Worm (Caenorhabditis elegans): ENCODE results near the gene T21D12.7.

T21D12.7 gene

DNA sequence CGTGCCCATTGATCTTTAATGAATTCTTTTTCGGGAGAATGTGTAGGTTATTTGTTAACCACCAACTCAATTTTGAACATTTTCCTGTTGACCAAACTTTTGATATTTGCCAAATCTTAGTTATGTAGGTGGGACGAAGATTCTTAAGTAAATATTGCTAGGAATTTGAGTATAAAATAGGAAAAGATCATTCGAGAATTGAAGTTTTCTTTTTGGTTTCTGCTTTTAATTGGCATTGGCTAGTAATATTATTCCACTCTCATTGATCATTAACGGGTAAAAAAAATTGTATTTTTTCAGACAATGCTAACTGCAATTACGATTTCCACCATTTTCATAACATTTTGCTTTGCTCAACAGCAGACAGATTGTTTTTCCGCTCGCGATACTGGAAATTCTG is 25.1 kb downstream of the T21D12.7 start, which contains the start of gene T21D12.12:
TSS of gene T21D12.12 (plus strand) at position 301 of the 400 bp plus-strand sequence.
- no peak for TF ChIP-seq lsy-2 (tag; optimal IDR thresholded peaks at IDR 0.05)
- no peak for TF ChIP-seq aha-1 (tag; optimal IDR thresholded peaks at IDR 0.05)
- TF ChIP-seq egl-13 (tag; optimal IDR thresholded peaks at IDR 0.05) = no peak
- no peak for TF ChIP-seq efl-1 (optimal IDR thresholded peaks at IDR 0.05)
- TF ChIP-seq efl-1 (GFP tag; optimal IDR thresholded peaks at IDR 0.05 in 1 of 2) = no peak
- TF ChIP-seq nhr-11 (tag; optimal IDR thresholded peaks at IDR 0.05) = no peak
- TF ChIP-seq isw-1 (GFP tag; IDR thresholded peaks at IDR 0.05) = no peak
- no peak for TF ChIP-seq Y116A8C.19 (tag; optimal IDR thresholded peaks at IDR 0.05; ENCODE audit: borderline replicate concordance)
- TF ChIP-seq egl-27 (tag; optimal IDR thresholded peaks at IDR 0.05) = no peak
- no peak for TF ChIP-seq sptf-1 (tag; optimal IDR thresholded peaks at IDR 0.05)
- no peak for TF ChIP-seq rnt-1 (tag; optimal IDR thresholded peaks at IDR 0.05)
- no peak for TF ChIP-seq jun-1 (tag; optimal IDR thresholded peaks at IDR 0.05)

DNA sequence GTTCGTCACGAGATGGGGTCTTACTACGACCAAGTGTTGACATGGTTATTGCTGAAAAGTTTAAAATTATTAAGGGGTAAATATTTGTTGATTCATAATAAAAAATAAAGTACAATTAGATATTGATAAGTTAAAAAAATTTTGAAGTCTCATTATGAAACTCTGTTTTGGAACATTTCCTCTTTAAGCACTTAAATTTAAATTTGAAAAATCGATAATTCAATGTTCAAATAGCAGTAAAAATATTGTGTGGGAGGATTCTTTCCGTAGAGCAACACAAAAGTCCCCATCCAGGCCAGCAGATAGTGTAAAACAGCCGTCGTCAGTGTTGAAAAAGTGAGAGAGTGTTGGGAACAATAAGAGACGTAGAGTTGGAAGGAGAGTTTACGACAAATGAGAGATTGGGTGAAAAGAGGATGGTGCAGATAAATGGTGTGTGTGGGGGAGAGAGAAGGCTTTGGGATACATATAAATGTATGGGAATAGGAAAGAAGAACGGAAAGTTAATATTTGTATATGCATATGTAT is 27.0 kb downstream of the T21D12.7 start, which contains the start of gene pat-6:
TSS of gene pat-6 (minus strand) at position 51 of the 528 bp plus-strand sequence.
- TF ChIP-seq nhr-20 (tag; optimal IDR thresholded peaks at IDR 0.05) = no peak
- TF ChIP-seq lsy-2 (tag; optimal IDR thresholded peaks at IDR 0.05) = peak in 1 of 2 experiments; percentile 23
- peak; percentile 67 for TF ChIP-seq rnt-1 (tag; optimal IDR thresholded peaks at IDR 0.05)
- no peak for TF ChIP-seq tbx-2 (tag; optimal IDR thresholded peaks at IDR 0.05)
- TF ChIP-seq nhr-11 (tag; optimal IDR thresholded peaks at IDR 0.05) = no peak
- no peak for TF ChIP-seq elt-3 (tag; optimal IDR thresholded peaks at IDR 0.05)
- TF ChIP-seq dpl-1 (GFP tag; optimal IDR thresholded peaks at IDR 0.05) = peak in 1 of 3 experiments; percentile 39
- no peak for TF ChIP-seq pqm-1 (tag; optimal IDR thresholded peaks at IDR 0.05)
- TF ChIP-seq ztf-4 (tag; optimal IDR thresholded peaks at IDR 0.05) = peak; percentile 45
- TF ChIP-seq mep-1 (tag; optimal IDR thresholded peaks at IDR 0.05) = peak; percentile 59
- peak; percentile 31 for TF ChIP-seq swsn-7 (tag; optimal IDR thresholded peaks at IDR 0.05)
- TF ChIP-seq fkh-8 (tag; optimal IDR thresholded peaks at IDR 0.05) = no peak
- peak; percentile 77 for TF ChIP-seq lin-14 (GFP tag; optimal IDR thresholded peaks at IDR 0.05)
- no peak for TF ChIP-seq ceh-90 (tag; optimal IDR thresholded peaks at IDR 0.05)
- TF ChIP-seq irx-1 (tag; optimal IDR thresholded peaks at IDR 0.05) = no peak
- peak; percentile 51 for TF ChIP-seq nhr-71 (tag; optimal IDR thresholded peaks at IDR 0.05)
- TF ChIP-seq xbp-1 (tag; optimal IDR thresholded peaks at IDR 0.05) = no peak
- TF ChIP-seq efl-1 (optimal IDR thresholded peaks at IDR 0.05) = peak; percentile 57 to 60
- peak; percentile 47 to 93 for TF ChIP-seq efl-1 (GFP tag; optimal IDR thresholded peaks at IDR 0.05 in 1 of 2)
- TF ChIP-seq ztf-11 (tag; optimal IDR thresholded peaks at IDR 0.05) = no peak
- no peak for TF ChIP-seq ets-5 (GFP tag; IDR thresholded peaks at IDR 0.05)
- TF ChIP-seq dsc-1 (tag; optimal IDR thresholded peaks at IDR 0.05) = peak; percentile 58
- peak; percentile 7 to 53 for TF ChIP-seq lin-35 (GFP tag; optimal IDR thresholded peaks at IDR 0.05)
- TF ChIP-seq ceh-82 (tag; optimal IDR thresholded peaks at IDR 0.05) = peak in 2 of 3 experiments; percentile 1 to 5
- peak; percentile 58 for TF ChIP-seq snu-23 (GFP tag; optimal IDR thresholded peaks at IDR 0.05)

DNA sequence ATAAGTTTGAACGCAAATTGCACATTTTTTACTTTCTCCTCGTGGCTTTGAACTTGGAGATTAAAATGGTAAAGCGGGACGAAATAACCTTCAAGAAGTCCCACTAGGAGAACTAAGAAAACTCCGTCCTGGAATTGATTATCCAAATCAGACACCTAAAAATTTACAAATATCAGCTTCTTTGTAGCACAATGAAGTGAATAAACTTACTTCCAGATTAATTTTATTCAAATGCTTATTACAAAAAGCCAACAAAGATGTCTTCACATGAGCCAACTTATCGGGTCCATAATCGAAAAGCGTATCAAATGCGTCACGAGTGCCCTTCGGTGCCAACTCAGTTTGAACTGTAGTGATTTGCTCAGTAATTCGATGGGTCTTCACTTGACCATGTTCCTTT is 28.8 kb downstream of the T21D12.7 start:
- TF ChIP-seq irx-1 (tag; optimal IDR thresholded peaks at IDR 0.05) = no peak
- TF ChIP-seq efl-1 (optimal IDR thresholded peaks at IDR 0.05) = no peak
- TF ChIP-seq efl-1 (GFP tag; optimal IDR thresholded peaks at IDR 0.05 in 1 of 2) = peak in 1 of 2 experiments; percentile 91

DNA sequence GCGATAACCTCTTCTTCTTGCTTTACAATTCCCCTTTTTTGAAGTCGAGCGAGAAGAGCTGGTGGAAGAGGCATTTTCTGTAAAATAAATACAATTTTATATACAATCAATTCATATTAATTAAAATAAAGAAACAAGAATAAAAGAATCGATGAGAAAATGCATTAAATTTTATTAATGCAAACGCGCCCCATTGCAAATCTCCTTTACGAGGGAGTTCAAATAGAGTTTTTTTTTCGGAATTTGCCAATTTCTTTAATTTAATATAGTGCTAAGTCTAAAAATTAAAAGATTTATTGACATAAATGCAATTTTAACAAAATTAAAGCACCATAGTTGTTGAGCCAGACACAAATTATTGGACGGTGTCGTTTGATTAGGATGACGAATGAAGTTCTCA is 29.6 kb downstream of the T21D12.7 start, which contains the start of gene pqbp-1.1:
TSS of gene pqbp-1.1 (minus strand) at position 77 of the 400 bp plus-strand sequence.
- TF ChIP-seq tlp-1 (tag; optimal IDR thresholded peaks at IDR 0.05) = no peak
- no peak for TF ChIP-seq Y116A8C.19 (tag; optimal IDR thresholded peaks at IDR 0.05; ENCODE audit: borderline replicate concordance)
- no peak for TF ChIP-seq nhr-11 (tag; optimal IDR thresholded peaks at IDR 0.05)
- peak; percentile 51 for TF ChIP-seq fkh-8 (tag; optimal IDR thresholded peaks at IDR 0.05)
- no peak for TF ChIP-seq elt-2 (tag; optimal IDR thresholded peaks at IDR 0.05)
- TF ChIP-seq lin-14 (GFP tag; optimal IDR thresholded peaks at IDR 0.05) = peak; percentile 71
- peak in 1 of 6 experiments; percentile 24 for TF ChIP-seq elt-3 (tag; optimal IDR thresholded peaks at IDR 0.05)
- TF ChIP-seq fkh-10 (GFP tag; optimal IDR thresholded peaks at IDR 0.05) = peak; percentile 42
- TF ChIP-seq snu-23 (GFP tag; optimal IDR thresholded peaks at IDR 0.05) = peak; percentile 67
- peak; percentile 18 for TF ChIP-seq rnt-1 (tag; optimal IDR thresholded peaks at IDR 0.05)
- peak; percentile 4 for TF ChIP-seq F16B12.6 (tag; optimal IDR thresholded peaks at IDR 0.05)
- peak; percentile 77 for TF ChIP-seq nhr-47 (tag; optimal IDR thresholded peaks at IDR 0.05)
- TF ChIP-seq ets-5 (GFP tag; IDR thresholded peaks at IDR 0.05) = no peak
- TF ChIP-seq nhr-12 (tag; optimal IDR thresholded peaks at IDR 0.05) = no peak
- TF ChIP-seq tbx-2 (tag; optimal IDR thresholded peaks at IDR 0.05) = peak; percentile 59
- TF ChIP-seq mdl-1 (tag; optimal IDR thresholded peaks at IDR 0.05) = no peak
- no peak for TF ChIP-seq ceh-63 (GFP tag; optimal IDR thresholded peaks at IDR 0.05)
- TF ChIP-seq nhr-84 (tag; optimal IDR thresholded peaks at IDR 0.05) = no peak
- TF ChIP-seq egl-13 (tag; optimal IDR thresholded peaks at IDR 0.05) = no peak
- TF ChIP-seq ceh-8 (GFP tag; optimal IDR thresholded peaks at IDR 0.05) = no peak
- no peak for TF ChIP-seq lir-3 (tag; optimal IDR thresholded peaks at IDR 0.05; ENCODE audit: poor library complexity)
- peak; percentile 55 for TF ChIP-seq swsn-7 (tag; optimal IDR thresholded peaks at IDR 0.05)
- no peak for TF ChIP-seq fkh-4 (tag; optimal IDR thresholded peaks at IDR 0.05; ENCODE audit: borderline replicate concordance)

Measured in whole organism, L1 larva.